Worm (Caenorhabditis elegans): ENCODE data around the gene srt-14.
"Not testable (repeated sequence)": the region's sequence is repeated elsewhere in the genome, so short reads cannot be mapped to it uniquely, and the experiment has no call there.

DNA sequence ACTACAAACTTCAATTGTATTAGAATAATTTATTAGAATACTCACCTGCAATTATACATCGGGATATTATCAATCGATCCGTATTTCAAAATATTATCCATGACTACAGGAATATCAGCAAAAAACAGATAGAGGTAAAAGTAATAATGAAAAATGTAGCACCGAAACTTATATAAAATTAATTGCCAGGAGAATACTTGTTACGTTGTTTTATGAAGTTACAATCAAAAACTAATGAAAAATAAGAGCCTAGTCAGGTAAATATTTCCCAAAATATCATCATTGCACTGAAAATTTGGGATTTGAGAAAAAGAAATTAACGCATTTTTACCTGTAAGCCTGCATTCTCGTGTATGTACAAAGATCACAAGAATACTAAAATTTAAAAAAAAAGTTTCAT lies 14.9 kb upstream of the srt-14 start, which contains the start of gene srt-38:
- TF ChIP-seq egl-27, nhr-77 (tag; optimal IDR thresholded peaks at IDR 0.05): not testable (repeated sequence)
